Fruit fly (Drosophila melanogaster) whole organism, embryonic: ENCODE measurements around the gene CG3662.
A peak's percentile ranks its signal among the peaks of the same experiment; 100 is the strongest.

Experiments
- CG10147 ChIP-seq: fragments of 200-800 bp; sonication (Bioruptor generic); optimal IDR thresholded peaks from 2 replicates; lab custom pipeline; 2019; ENCODE audit warnings: missing biosample characterization, mild to moderate bottlenecking, missing genetic modification characterization, moderate library complexity
- CG11456 ChIP-seq: fragments of 200-800 bp; sonication (Bioruptor generic); IDR thresholded peaks from 3 replicates; pipeline ENCODE4 v1.3.6; 2022; ENCODE audit warnings: missing biosample characterization, missing genetic modification characterization
- CG11695 ChIP-seq: fragments of 200-800 bp; sonication (Bioruptor generic); IDR thresholded peaks from 3 replicates; pipeline ENCODE4 v1.3.6; 2022; ENCODE audit warnings: missing biosample characterization, missing genetic modification characterization
- CG12942 ChIP-seq: fragments of 200-800 bp; sonication (Bioruptor generic); optimal IDR thresholded peaks from 3 replicates; lab custom pipeline; 2016; ENCODE audit warnings: missing biosample characterization, missing genetic modification characterization
- CG16863 ChIP-seq: fragments of 200-800 bp; sonication (Bioruptor generic); optimal IDR thresholded peaks from 3 replicates; lab custom pipeline; 2016; ENCODE audit warnings: missing biosample characterization, missing genetic modification characterization
- CG17385 ChIP-seq: fragments of 200-800 bp; sonication (Bioruptor generic); optimal IDR thresholded peaks from 3 replicates; lab custom pipeline; 2018; ENCODE audit warnings: missing biosample characterization, mild to moderate bottlenecking, missing genetic modification characterization
- CG17568 ChIP-seq: fragments of 200-800 bp; sonication (Bioruptor generic); optimal IDR thresholded peaks from 2 replicates; lab custom pipeline; 2018; ENCODE audit warnings: missing biosample characterization, mild to moderate bottlenecking, missing genetic modification characterization, moderate library complexity
- CG18764 ChIP-seq: fragments of 200-800 bp; sonication (Bioruptor generic); optimal IDR thresholded peaks from 3 replicates; lab custom pipeline; 2016; ENCODE audit warnings: missing biosample characterization, missing genetic modification characterization
- CG2875 ChIP-seq: fragments of 200-800 bp; sonication (Bioruptor generic); optimal IDR thresholded peaks from 2 replicates; lab custom pipeline; 2017; ENCODE audit warnings: missing biosample characterization, mild to moderate bottlenecking, missing genetic modification characterization, missing genetic modification reagents
- CG30403 ChIP-seq: fragments of 200-800 bp; sonication (Bioruptor generic); optimal IDR thresholded peaks from 3 replicates; lab custom pipeline; 2016; ENCODE audit warnings: missing biosample characterization, missing genetic modification characterization
- CG33213 ChIP-seq: fragments of 200-800 bp; sonication (Bioruptor generic); optimal IDR thresholded peaks from 3 replicates; lab custom pipeline; 2016; ENCODE audit warnings: missing biosample characterization, missing genetic modification characterization
- CG6813 ChIP-seq: fragments of 200-800 bp; sonication (Bioruptor generic); optimal IDR thresholded peaks from 2 replicates; lab custom pipeline; 2017; ENCODE audit warnings: missing biosample characterization, missing genetic modification characterization, mild to moderate bottlenecking, moderate library complexity, missing genetic modification reagents
- CG7357 ChIP-seq: fragments of 200-800 bp; sonication (Bioruptor generic); IDR thresholded peaks from 3 replicates; pipeline ENCODE4 v1.3.6; 2022; ENCODE audit warnings: missing biosample characterization, missing genetic modification characterization
- CG8290 ChIP-seq, 3 experiments: fragments of 200-800 bp; sonication (Bioruptor generic); optimal IDR thresholded peaks; 2 replicates each; lab custom pipeline; 2016 to 2019; ENCODE audit warnings: missing biosample characterization in 3 of 3, missing genetic modification characterization in 3 of 3, mild to moderate bottlenecking in 2 of 3, moderate library complexity in 1 of 3
- CG9797 ChIP-seq: fragments of 200-800 bp; sonication (Bioruptor generic); optimal IDR thresholded peaks from 3 replicates; lab custom pipeline; 2018; ENCODE audit warnings: missing biosample characterization, mild to moderate bottlenecking, missing genetic modification characterization
- Dll ChIP-seq: fragments of 200-800 bp; sonication (Bioruptor generic); IDR thresholded peaks from 4 replicates; pipeline ENCODE4 v1.3.6; 2022; ENCODE audit warnings: missing biosample characterization, missing genetic modification characterization; ENCODE audit not compliant: partially characterized antibody
- Dp ChIP-seq: fragments of 200-800 bp; sonication (Bioruptor generic); optimal IDR thresholded peaks from 2 replicates; lab custom pipeline; 2018; ENCODE audit warnings: missing biosample characterization, mild to moderate bottlenecking, missing genetic modification characterization, moderate library complexity
- GATAe ChIP-seq: fragments of 200-800 bp; sonication (Bioruptor generic); conservative IDR thresholded peaks from 2 replicates; pipeline ENCODE4 v1.3.6; 2022; ENCODE audit warnings: missing biosample characterization, missing genetic modification characterization
- Hey ChIP-seq: fragments of 200-800 bp; sonication (Bioruptor generic); optimal IDR thresholded peaks from 3 replicates; lab custom pipeline; 2018; ENCODE audit warnings: missing biosample characterization, mild to moderate bottlenecking, missing genetic modification characterization
- HmgZ ChIP-seq: fragments of 200-800 bp; sonication (Bioruptor generic); optimal IDR thresholded peaks from 2 replicates; lab custom pipeline; 2018; ENCODE audit warnings: missing biosample characterization, mild to moderate bottlenecking, missing genetic modification characterization
- Kr ChIP-seq: fragments of 200-800 bp; sonication (Bioruptor generic); optimal IDR thresholded peaks from 2 replicates; lab custom pipeline; 2017; ENCODE audit warnings: missing biosample characterization, mild to moderate bottlenecking, missing genetic modification characterization
- MESR4 ChIP-seq: fragments of 200-800 bp; sonication (Bioruptor generic); optimal IDR thresholded peaks from 2 replicates; lab custom pipeline; 2018; ENCODE audit warnings: missing biosample characterization, mild to moderate bottlenecking, missing genetic modification characterization, moderate library complexity
- MTF-1 ChIP-seq: fragments of 200-800 bp; sonication (Bioruptor generic); optimal IDR thresholded peaks from 2 replicates; lab custom pipeline; 2018; ENCODE audit warnings: missing biosample characterization, mild to moderate bottlenecking, missing genetic modification characterization, borderline replicate concordance
- Oaz ChIP-seq: fragments of 200-800 bp; sonication (Bioruptor generic); IDR thresholded peaks from 2 replicates; pipeline ENCODE4 v1.3.6; 2022; ENCODE audit warnings: missing biosample characterization, missing genetic modification characterization
- Poxn ChIP-seq: fragments of 200-800 bp; sonication (Bioruptor generic); IDR thresholded peaks from 2 replicates; pipeline ENCODE4 v1.3.6; 2022; ENCODE audit warnings: missing biosample characterization, missing genetic modification characterization
- Six4 ChIP-seq: fragments of 200-800 bp; sonication (Bioruptor generic); optimal IDR thresholded peaks from 2 replicates; lab custom pipeline; 2016; ENCODE audit warnings: missing biosample characterization, missing genetic modification characterization
- Sox102F ChIP-seq: fragments of 200-800 bp; sonication (Bioruptor generic); optimal IDR thresholded peaks from 2 replicates; lab custom pipeline; 2018; ENCODE audit warnings: missing biosample characterization, mild to moderate bottlenecking, missing genetic modification characterization, moderate library complexity
- bbx ChIP-seq: fragments of 200-800 bp; sonication (Bioruptor generic); IDR thresholded peaks from 2 replicates; pipeline ENCODE4 v1.3.6; 2022; ENCODE audit warnings: missing biosample characterization, missing genetic modification characterization; ENCODE audit not compliant: partially characterized antibody
- bsh ChIP-seq, 2 experiments: fragments of 200-800 bp; sonication (Bioruptor generic); optimal IDR thresholded peaks; 2 replicates each; lab custom pipeline; 2017 to 2018; ENCODE audit warnings: mild to moderate bottlenecking in 2 of 2, missing biosample characterization in 2 of 2, missing genetic modification characterization in 2 of 2, moderate library complexity in 1 of 2
- caup ChIP-seq: fragments of 200-800 bp; sonication (Bioruptor generic); optimal IDR thresholded peaks from 3 replicates; lab custom pipeline; 2017; ENCODE audit warnings: missing biosample characterization, mild to moderate bottlenecking, missing genetic modification characterization, moderate library complexity; ENCODE audit not compliant: severe bottlenecking
- chm ChIP-seq: fragments of 200-800 bp; sonication (Bioruptor generic); IDR thresholded peaks from 2 replicates; pipeline ENCODE4 v1.3.6; 2022; ENCODE audit warnings: missing biosample characterization, missing genetic modification characterization
- crc ChIP-seq: fragments of 200-800 bp; sonication (Bioruptor generic); optimal IDR thresholded peaks from 2 replicates; lab custom pipeline; 2016; ENCODE audit warnings: missing biosample characterization, missing genetic modification characterization
- da ChIP-seq: fragments of 200-800 bp; sonication (Bioruptor generic); optimal IDR thresholded peaks from 2 replicates; lab custom pipeline; 2016; ENCODE audit warnings: missing biosample characterization, missing genetic modification characterization
- gem ChIP-seq: fragments of 200-800 bp; sonication (Bioruptor generic); optimal IDR thresholded peaks from 2 replicates; lab custom pipeline; 2019; ENCODE audit warnings: missing biosample characterization, mild to moderate bottlenecking, missing genetic modification characterization, moderate library complexity
- gfzf ChIP-seq: fragments of 200-800 bp; sonication (Bioruptor generic); optimal IDR thresholded peaks from 2 replicates; lab custom pipeline; 2016; ENCODE audit warnings: missing biosample characterization, mild to moderate bottlenecking, missing genetic modification characterization, moderate library complexity
- grau ChIP-seq: fragments of 200-800 bp; optimal IDR thresholded peaks from 3 replicates; lab custom pipeline; 2019; ENCODE audit warnings: missing biosample characterization, mild to moderate bottlenecking, missing genetic modification characterization, moderate library complexity
- inv ChIP-seq: fragments of 200-800 bp; sonication (Bioruptor generic); IDR thresholded peaks from 2 replicates; pipeline ENCODE4 v1.3.6; 2022; ENCODE audit warnings: missing biosample characterization, missing genetic modification characterization; ENCODE audit not compliant: partially characterized antibody
- kni ChIP-seq: fragments of 200-800 bp; sonication (Bioruptor generic); optimal IDR thresholded peaks from 3 replicates; lab custom pipeline; 2017; ENCODE audit warnings: mild to moderate bottlenecking, missing biosample characterization, missing genetic modification reagents, missing genetic modification characterization
- maf-S ChIP-seq: fragments of 200-800 bp; sonication (Bioruptor generic); optimal IDR thresholded peaks from 2 replicates; lab custom pipeline; 2016; ENCODE audit warnings: missing biosample characterization, missing genetic modification characterization
- pzg ChIP-seq: fragments of 200-800 bp; sonication (Bioruptor generic); optimal IDR thresholded peaks from 3 replicates; lab custom pipeline; 2018; ENCODE audit warnings: missing biosample characterization, mild to moderate bottlenecking, missing genetic modification characterization, moderate library complexity
- rib ChIP-seq: fragments of 200-800 bp; sonication (Bioruptor generic); IDR thresholded peaks from 2 replicates; pipeline ENCODE4 v1.3.6; 2022; ENCODE audit warnings: missing biosample characterization, missing genetic modification characterization
- salm ChIP-seq: fragments of 200-800 bp; sonication (Bioruptor generic); optimal IDR thresholded peaks from 2 replicates; lab custom pipeline; 2018; ENCODE audit warnings: missing biosample characterization, mild to moderate bottlenecking, missing genetic modification characterization
- sens ChIP-seq: fragments of 200-800 bp; sonication (Bioruptor generic); peaks from one replicate; lab custom pipeline; 2016; ENCODE audit warnings: missing biosample characterization, missing genetic modification characterization
- slou ChIP-seq: fragments of 200-800 bp; sonication (Bioruptor generic); optimal IDR thresholded peaks from 3 replicates; lab custom pipeline; 2016; ENCODE audit warnings: missing biosample characterization, missing genetic modification characterization
- tio ChIP-seq: fragments of 200-800 bp; sonication (Bioruptor generic); optimal IDR thresholded peaks from 2 replicates; lab custom pipeline; 2017; ENCODE audit warnings: missing biosample characterization, missing genetic modification characterization, inconsistent platforms
- wek ChIP-seq: fragments of 200-800 bp; sonication (Bioruptor generic); optimal IDR thresholded peaks from 3 replicates; lab custom pipeline; 2018; ENCODE audit warnings: missing biosample characterization, mild to moderate bottlenecking, missing genetic modification characterization, moderate library complexity
- z ChIP-seq: fragments of 200-800 bp; sonication (Bioruptor generic); IDR thresholded peaks from 3 replicates; pipeline ENCODE4 v1.3.6; 2022; ENCODE audit warnings: missing biosample characterization, missing genetic modification characterization

CG3662 gene

DNA sequence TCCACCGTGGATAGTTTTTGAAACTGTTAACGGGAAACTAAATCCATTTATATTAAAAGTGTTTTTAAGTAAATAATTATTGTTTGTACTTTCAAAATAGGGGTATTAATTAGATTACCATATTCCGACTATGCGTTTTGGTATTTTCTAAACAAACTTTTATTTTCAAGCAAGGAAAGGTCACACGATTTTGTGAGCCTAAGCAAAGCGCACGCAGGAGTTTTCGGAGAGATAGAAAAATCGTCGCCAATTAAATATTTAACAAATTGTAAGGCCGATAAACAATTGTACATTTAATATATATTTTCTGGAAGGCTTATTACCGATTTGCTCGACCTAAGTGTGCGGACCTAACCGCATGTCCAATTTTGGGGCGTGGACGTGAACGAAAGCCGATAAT, 49.2 kb downstream of the CG3662 start, which contains the start of gene PNUTS:
TSS of gene PNUTS (plus strand) at position 181 of the 400 bp plus-strand sequence.
- TF ChIP-seq gfzf (GFP tag; lab: Kevin White, UChicago) (peak; percentile 70), MESR4 (GFP tag; lab: Kevin White, UChicago) (peak; percentile 89), CG17568 (peak; percentile 6), pzg (GFP tag; lab: Kevin White, UChicago) (peak; percentile 25), wek (GFP tag; lab: Kevin White, UChicago) (peak; percentile 74), CG33213 (no peak), Dll (GFP tag; lab: Robert Waterston, UW) (0 out of 4 replicates have a peak, but pooled peaks have one; percentile 6), Sox102F (GFP tag; lab: Kevin White, UChicago) (no peak), sens (peak; percentile 28), Dp (GFP tag; lab: Kevin White, UChicago) (peak; percentile 56), CG8290 (GFP tag; optimal IDR thresholded peaks at IDR 0.05; lab: Kevin White, UChicago) (no peak), CG8290 (tag; optimal IDR thresholded peaks at IDR 0.05; lab: Kevin White, UChicago) (peak in 1 of 2 experiments; percentile 16), Oaz (GFP tag; lab: Robert Waterston, UW) (no peak), CG9797 (GFP tag; lab: Kevin White, UChicago) (peak; percentile 6), bbx (GFP tag; lab: Robert Waterston, UW) (peak; percentile 31; the same call in 1 of the 2 replicates), MTF-1 (GFP tag; lab: Kevin White, UChicago) (peak; percentile 3), chm (GFP tag; lab: Robert Waterston, UW) (peak; percentile 43; the same call in 1 of the 2 replicates), CG6813 (GFP tag; lab: Kevin White, UChicago) (no peak)

DNA sequence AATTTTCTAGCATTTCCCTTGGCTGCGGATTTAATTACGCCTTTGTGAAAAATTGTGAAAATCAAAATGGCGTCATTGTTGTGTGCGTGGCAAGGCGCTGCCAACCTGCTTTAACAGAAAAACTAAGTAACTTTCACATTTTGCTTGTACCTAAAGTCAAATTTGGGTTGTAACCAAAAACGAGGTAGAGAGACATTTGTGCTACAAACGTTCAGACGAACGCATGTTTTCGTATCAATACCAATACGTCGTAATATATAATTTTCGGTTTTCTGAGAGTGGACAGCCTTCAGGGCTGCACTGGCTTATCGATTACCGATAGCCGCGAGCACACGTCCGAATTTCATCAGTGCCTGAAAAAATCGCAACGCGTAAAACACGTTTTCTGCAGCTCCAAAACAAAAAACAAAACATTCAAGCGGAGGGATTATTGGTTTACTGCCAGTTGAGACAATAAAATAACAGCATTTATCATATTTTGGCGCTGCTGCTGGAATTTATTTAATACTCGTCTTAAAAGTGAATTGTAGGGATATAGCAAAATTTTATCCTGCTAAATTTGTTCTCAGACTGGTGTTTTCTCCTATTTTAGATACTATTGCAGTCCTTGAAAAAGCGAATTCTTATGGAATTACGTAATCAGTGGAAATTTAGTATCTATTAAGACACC, 49.8 kb downstream of the CG3662 start:
- TF ChIP-seq CG16863 (GFP tag; lab: Kevin White, UChicago), result peak; percentile 69
- no peak for TF ChIP-seq GATAe (GFP tag; lab: Robert Waterston, UW)
- peak; percentile 48; the same call in 1 of the 2 replicates for TF ChIP-seq rib (GFP tag; lab: Robert Waterston, UW)
- no peak for TF ChIP-seq da (GFP tag; lab: Kevin White, UChicago)
- peak; percentile 57; the same call in 2 of the 3 replicates for TF ChIP-seq CG7357 (GFP tag; lab: Robert Waterston, UW)
- TF ChIP-seq CG12942 (GFP tag; lab: Kevin White, UChicago), result peak; percentile 74
- TF ChIP-seq CG18764, result peak; percentile 82
- TF ChIP-seq crc (GFP tag; lab: Kevin White, UChicago), result peak; percentile 43
- no peak for TF ChIP-seq Kr
- TF ChIP-seq HmgZ, result peak; percentile 65
- TF ChIP-seq Six4 (GFP tag; lab: Kevin White, UChicago), result peak; percentile 64
- TF ChIP-seq bsh (GFP tag; optimal IDR thresholded peaks at IDR 0.05; lab: Kevin White, UChicago), result peak in 1 of 2 experiments; percentile 68
- peak; percentile 74 for TF ChIP-seq gem (tag; lab: Kevin White, UChicago)
- TF ChIP-seq kni, result peak; percentile 10
- no peak for TF ChIP-seq z
- no peak for TF ChIP-seq CG10147 (GFP tag; lab: Kevin White, UChicago)
- TF ChIP-seq salm (tag; lab: Kevin White, UChicago), result peak; percentile 12
- TF ChIP-seq grau (tag; lab: Kevin White, UChicago), result peak; percentile 68
- peak; percentile 27 for TF ChIP-seq CG2875 (GFP tag; lab: Kevin White, UChicago)
- TF ChIP-seq caup (GFP tag; lab: Kevin White, UChicago), result peak; percentile 61
- no peak for TF ChIP-seq slou (GFP tag; lab: Kevin White, UChicago)
- TF ChIP-seq Hey (tag; lab: Kevin White, UChicago), result peak; percentile 15
- TF ChIP-seq inv (GFP tag; lab: Robert Waterston, UW), result no peak
- peak; percentile 29 for TF ChIP-seq maf-S (GFP tag; lab: Kevin White, UChicago)
- peak; percentile 74 for TF ChIP-seq CG30403 (GFP tag; lab: Kevin White, UChicago)
- TF ChIP-seq CG11456 (GFP tag; lab: Robert Waterston, UW), result peak; percentile 69; the same call in 1 of the 3 replicates
- TF ChIP-seq CG11695 (GFP tag; lab: Robert Waterston, UW), result peak; percentile 54; the same call in 2 of the 3 replicates
- peak; percentile 29 for TF ChIP-seq CG17385 (GFP tag; lab: Kevin White, UChicago)
- TF ChIP-seq tio, result no peak
- TF ChIP-seq Poxn (GFP tag; lab: Robert Waterston, UW), result no peak
